Fruit fly (Drosophila melanogaster) whole organism, embryonic: ENCODE data around the gene Obp93a.
A peak's percentile ranks its signal among the peaks of the same experiment; 100 is the strongest.

Experiments used
- CG12071 ChIP-seq: fragments of 200-800 bp; sonication (Bioruptor generic); optimal IDR thresholded peaks from 3 replicates; lab custom pipeline; 2018; ENCODE audit warnings: missing biosample characterization, mild to moderate bottlenecking, missing genetic modification characterization
- CG12391 ChIP-seq: fragments of 200-800 bp; sonication (Bioruptor generic); optimal IDR thresholded peaks from 3 replicates; lab custom pipeline; 2018; ENCODE audit warnings: missing biosample characterization, mild to moderate bottlenecking, missing genetic modification characterization, moderate library complexity
- CG12942 ChIP-seq: fragments of 200-800 bp; sonication (Bioruptor generic); optimal IDR thresholded peaks from 3 replicates; lab custom pipeline; 2016; ENCODE audit warnings: missing biosample characterization, missing genetic modification characterization
- CG13287 ChIP-seq: fragments of 200-800 bp; sonication (Bioruptor generic); IDR thresholded peaks from 2 replicates; pipeline ENCODE4 v1.3.6; 2022; ENCODE audit warnings: missing biosample characterization, missing genetic modification characterization; ENCODE audit not compliant: partially characterized antibody
- CG13424 ChIP-seq: fragments of 200-800 bp; sonication (Bioruptor generic); optimal IDR thresholded peaks from 2 replicates; lab custom pipeline; 2019; ENCODE audit warnings: missing biosample characterization, mild to moderate bottlenecking, missing genetic modification characterization, moderate library complexity
- CG13894 ChIP-seq: fragments of 200-800 bp; sonication (Bioruptor generic); optimal IDR thresholded peaks from 3 replicates; lab custom pipeline; 2018; ENCODE audit warnings: missing biosample characterization, mild to moderate bottlenecking, missing genetic modification characterization, moderate library complexity
- CG14050 ChIP-seq: fragments of 200-800 bp; sonication (Bioruptor generic); IDR thresholded peaks from 3 replicates; pipeline ENCODE4 v1.3.6; 2022; ENCODE audit warnings: missing biosample characterization, missing genetic modification characterization
- CG14667 ChIP-seq: fragments of 200-800 bp; sonication (Bioruptor generic); IDR thresholded peaks from 2 replicates; pipeline ENCODE4 v1.3.6; 2022; ENCODE audit warnings: missing biosample characterization, missing genetic modification characterization
- CG15514 ChIP-seq: fragments of 200-800 bp; sonication (Bioruptor generic); optimal IDR thresholded peaks from 3 replicates; lab custom pipeline; 2017; ENCODE audit warnings: missing biosample characterization, missing genetic modification characterization, mild to moderate bottlenecking, moderate library complexity, missing genetic modification reagents
- CG17829 ChIP-seq: fragments of 200-800 bp; optimal IDR thresholded peaks from 2 replicates; lab custom pipeline; 2019; ENCODE audit warnings: missing biosample characterization, mild to moderate bottlenecking, missing genetic modification characterization, moderate library complexity
- CG17912 ChIP-seq: fragments of 200-800 bp; sonication (Bioruptor generic); optimal IDR thresholded peaks from 2 replicates; lab custom pipeline; 2018; ENCODE audit warnings: missing biosample characterization, mild to moderate bottlenecking, missing genetic modification characterization
- CG1792 ChIP-seq: fragments of 200-800 bp; sonication (Bioruptor generic); optimal IDR thresholded peaks from 2 replicates; lab custom pipeline; 2016; ENCODE audit warnings: missing biosample characterization, missing genetic modification characterization
- CG30020 ChIP-seq: fragments of 200-800 bp; optimal IDR thresholded peaks from 2 replicates; lab custom pipeline; 2019; ENCODE audit warnings: missing biosample characterization, mild to moderate bottlenecking, missing genetic modification characterization, moderate library complexity
- CG32532 ChIP-seq: fragments of 200-800 bp; sonication (Bioruptor generic); IDR thresholded peaks from 2 replicates; pipeline ENCODE4 v1.3.6; 2022; ENCODE audit warnings: missing biosample characterization, missing genetic modification characterization
- CG3726 ChIP-seq: fragments of 200-800 bp; sonication (Bioruptor generic); IDR thresholded peaks from 3 replicates; pipeline ENCODE4, ENCODE4 v1.3.6; 2022; ENCODE audit warnings: missing biosample characterization, missing genetic modification characterization
- CG6791 ChIP-seq: fragments of 200-800 bp; sonication (Bioruptor generic); IDR thresholded peaks from 3 replicates; pipeline ENCODE4 v1.3.6; 2022; ENCODE audit warnings: missing biosample characterization, missing genetic modification characterization; ENCODE audit not compliant: partially characterized antibody
- CG7839 ChIP-seq: fragments of 200-800 bp; sonication (Bioruptor generic); optimal IDR thresholded peaks from 3 replicates; lab custom pipeline; 2018; ENCODE audit warnings: missing biosample characterization, mild to moderate bottlenecking, missing genetic modification characterization, moderate library complexity
- CG8388 ChIP-seq: fragments of 200-800 bp; sonication (Bioruptor generic); optimal IDR thresholded peaks from 2 replicates; lab custom pipeline; 2019; ENCODE audit warnings: missing biosample characterization, mild to moderate bottlenecking, missing genetic modification characterization, moderate library complexity
- CG9727 ChIP-seq: fragments of 200-800 bp; sonication (Bioruptor generic); optimal IDR thresholded peaks from 3 replicates; lab custom pipeline; 2017; ENCODE audit warnings: missing biosample characterization, mild to moderate bottlenecking, missing genetic modification characterization
- CG9797 ChIP-seq: fragments of 200-800 bp; sonication (Bioruptor generic); optimal IDR thresholded peaks from 3 replicates; lab custom pipeline; 2018; ENCODE audit warnings: missing biosample characterization, mild to moderate bottlenecking, missing genetic modification characterization
- Ets65A ChIP-seq: fragments of 200-800 bp; sonication (Bioruptor generic); peaks from one replicate; lab custom pipeline; 2016; ENCODE audit warnings: missing biosample characterization, missing genetic modification characterization
- H15 ChIP-seq: fragments of 200-800 bp; sonication (Bioruptor generic); IDR thresholded peaks from 3 replicates; pipeline ENCODE4 v1.3.6; 2022; ENCODE audit warnings: missing biosample characterization, missing genetic modification characterization
- MBD-R2 ChIP-seq: fragments of 200-800 bp; sonication (Bioruptor generic); IDR thresholded peaks from 2 replicates; pipeline ENCODE4 v1.3.6; 2022; ENCODE audit warnings: missing biosample characterization, missing genetic modification characterization
- Mes4 ChIP-seq: fragments of 200-800 bp; sonication (Bioruptor generic); optimal IDR thresholded peaks from 2 replicates; lab custom pipeline; 2016; ENCODE audit warnings: missing biosample characterization, missing genetic modification characterization
- Myb ChIP-seq: fragments of 200-800 bp; sonication (Bioruptor generic); optimal IDR thresholded peaks from 2 replicates; lab custom pipeline; 2016; ENCODE audit warnings: missing biosample characterization, missing genetic modification characterization
- NK7.1 ChIP-seq: fragments of 200-800 bp; sonication (Bioruptor generic); optimal IDR thresholded peaks from 3 replicates; lab custom pipeline; 2016; ENCODE audit warnings: missing biosample characterization, missing genetic modification characterization
- NfI ChIP-seq: fragments of 200-800 bp; sonication (Bioruptor generic); optimal IDR thresholded peaks from 3 replicates; lab custom pipeline; 2018; ENCODE audit warnings: missing biosample characterization, mild to moderate bottlenecking, missing genetic modification characterization, moderate library complexity
- Scr ChIP-seq: fragments of 200-800 bp; sonication (Bioruptor generic); IDR thresholded peaks from 2 replicates; pipeline ENCODE4 v1.3.6; 2022; ENCODE audit warnings: missing biosample characterization, missing genetic modification characterization; ENCODE audit not compliant: partially characterized antibody
- Sin3A ChIP-seq: fragments of >200 bp; optimal IDR thresholded peaks from 2 replicates; lab custom pipeline; 2018
- Sox100B ChIP-seq: fragments of 200-800 bp; sonication (Bioruptor generic); optimal IDR thresholded peaks from 3 replicates; lab custom pipeline; 2018; ENCODE audit warnings: missing biosample characterization, mild to moderate bottlenecking, missing genetic modification characterization
- Sry-δ ChIP-seq: fragments of 200-800 bp; sonication (Bioruptor generic); optimal IDR thresholded peaks from 2 replicates; lab custom pipeline; 2016; ENCODE audit warnings: missing biosample characterization, missing genetic modification characterization
- ac ChIP-seq: fragments of 200-800 bp; sonication (Bioruptor generic); optimal IDR thresholded peaks from 3 replicates; lab custom pipeline; 2017; ENCODE audit warnings: missing biosample characterization, mild to moderate bottlenecking, missing genetic modification characterization
- ap ChIP-seq: fragments of 200-800 bp; sonication (Bioruptor generic); IDR thresholded peaks from 2 replicates; pipeline ENCODE4 v1.3.6; 2022; ENCODE audit warnings: missing biosample characterization, missing genetic modification characterization
- bbx ChIP-seq: fragments of 200-800 bp; sonication (Bioruptor generic); IDR thresholded peaks from 2 replicates; pipeline ENCODE4 v1.3.6; 2022; ENCODE audit warnings: missing biosample characterization, missing genetic modification characterization; ENCODE audit not compliant: partially characterized antibody
- chm ChIP-seq: fragments of 200-800 bp; sonication (Bioruptor generic); IDR thresholded peaks from 2 replicates; pipeline ENCODE4 v1.3.6; 2022; ENCODE audit warnings: missing biosample characterization, missing genetic modification characterization
- dan ChIP-seq: fragments of 200-800 bp; sonication (Bioruptor generic); IDR thresholded peaks from 2 replicates; pipeline ENCODE4 v1.3.6; 2022; ENCODE audit warnings: missing biosample characterization, missing genetic modification characterization
- grau ChIP-seq: fragments of 200-800 bp; optimal IDR thresholded peaks from 3 replicates; lab custom pipeline; 2019; ENCODE audit warnings: missing biosample characterization, mild to moderate bottlenecking, missing genetic modification characterization, moderate library complexity
- mam ChIP-seq: fragments of 200-800 bp; sonication (Bioruptor generic); optimal IDR thresholded peaks from 3 replicates; lab custom pipeline; 2016; ENCODE audit warnings: missing biosample characterization, missing genetic modification characterization
- pho ChIP-seq: fragments of 200-800 bp; sonication (Bioruptor generic); optimal IDR thresholded peaks from 2 replicates; lab custom pipeline; 2016; ENCODE audit warnings: missing biosample characterization, missing genetic modification characterization
- phol ChIP-seq: fragments of 200-800 bp; sonication (Bioruptor generic); optimal IDR thresholded peaks from 3 replicates; lab custom pipeline; 2018; ENCODE audit warnings: missing biosample characterization, mild to moderate bottlenecking, missing genetic modification characterization, moderate library complexity
- psq ChIP-seq: fragments of 200-800 bp; sonication (Bioruptor generic); optimal IDR thresholded peaks from 2 replicates; lab custom pipeline; 2017; ENCODE audit warnings: missing biosample characterization, missing genetic modification characterization
- pzg ChIP-seq: fragments of 200-800 bp; sonication (Bioruptor generic); optimal IDR thresholded peaks from 3 replicates; lab custom pipeline; 2018; ENCODE audit warnings: missing biosample characterization, mild to moderate bottlenecking, missing genetic modification characterization, moderate library complexity
- so ChIP-seq: fragments of 200-800 bp; sonication (Bioruptor generic); IDR thresholded peaks from 3 replicates; pipeline ENCODE4 v1.3.6; 2022; ENCODE audit warnings: missing biosample characterization, missing genetic modification characterization
- stwl ChIP-seq: fragments of 200-800 bp; sonication (Bioruptor generic); optimal IDR thresholded peaks from 3 replicates; lab custom pipeline; 2018; ENCODE audit warnings: missing biosample characterization, mild to moderate bottlenecking, missing genetic modification characterization, moderate library complexity
- tna ChIP-seq: fragments of 200-800 bp; sonication (Bioruptor generic); IDR thresholded peaks from 2 replicates; pipeline ENCODE4 v1.3.6; 2022; ENCODE audit warnings: missing biosample characterization, missing genetic modification characterization; ENCODE audit not compliant: partially characterized antibody
- trem ChIP-seq: fragments of 200-800 bp; optimal IDR thresholded peaks from 3 replicates; lab custom pipeline; 2019; ENCODE audit warnings: missing biosample characterization, mild to moderate bottlenecking, missing genetic modification characterization, moderate library complexity
- trh ChIP-seq: fragments of 200-800 bp; sonication (Bioruptor generic); optimal IDR thresholded peaks from 2 replicates; lab custom pipeline; 2016; ENCODE audit warnings: missing biosample characterization, missing genetic modification characterization
- tup ChIP-seq: fragments of 200-800 bp; sonication (Bioruptor generic); optimal IDR thresholded peaks from 2 replicates; lab custom pipeline; 2016; ENCODE audit warnings: missing biosample characterization, mild to moderate bottlenecking, missing genetic modification characterization, moderate library complexity
- twi ChIP-seq: fragments of 200-800 bp; optimal IDR thresholded peaks from 2 replicates; lab custom pipeline; 2019; ENCODE audit warnings: missing biosample characterization, mild to moderate bottlenecking, missing genetic modification characterization, moderate library complexity
- vnd ChIP-seq: fragments of 200-800 bp; sonication (Bioruptor generic); IDR thresholded peaks from 3 replicates; pipeline ENCODE4 v1.3.6; 2022; ENCODE audit warnings: missing biosample characterization, missing genetic modification characterization; ENCODE audit not compliant: partially characterized antibody
- vvl ChIP-seq: fragments of 200-800 bp; sonication (Bioruptor generic); IDR thresholded peaks from 2 replicates; pipeline ENCODE4 v1.3.6; 2022; ENCODE audit warnings: missing biosample characterization, missing genetic modification characterization
- z ChIP-seq: fragments of 200-800 bp; sonication (Bioruptor generic); IDR thresholded peaks from 3 replicates; pipeline ENCODE4 v1.3.6; 2022; ENCODE audit warnings: missing biosample characterization, missing genetic modification characterization

Obp93a gene

dm6 chr3R:21130050-21130449 is 533 bp upstream of the Obp93a start, which contains the start of gene Ice2 (continued):
- TF ChIP-seq CG8388 (GFP tag; lab: Kevin White, UChicago), result no peak
- TF ChIP-seq CG7839 (tag; lab: Kevin White, UChicago), result no peak
- TF ChIP-seq CG3726 (GFP tag; lab: Robert Waterston, UW), result no peak
- TF ChIP-seq vvl, result no peak
- TF ChIP-seq CG12942 (GFP tag; lab: Kevin White, UChicago), result no peak
- TF ChIP-seq pzg, result peak; percentile 61
- no peak for TF ChIP-seq dan (GFP tag; lab: Robert Waterston, UW)
- TF ChIP-seq H15 (GFP tag; lab: Robert Waterston, UW), result no peak
- no peak for TF ChIP-seq chm (GFP tag; lab: Robert Waterston, UW)
- TF ChIP-seq grau (tag; lab: Kevin White, UChicago), result no peak
- TF ChIP-seq NfI, result no peak
- TF ChIP-seq Sox100B (GFP tag; lab: Kevin White, UChicago), result no peak
- peak; percentile 41 for TF ChIP-seq phol (tag; lab: Kevin White, UChicago)
- TF ChIP-seq CG9797 (GFP tag; lab: Kevin White, UChicago), result peak; percentile 63
- TF ChIP-seq CG12071 (GFP tag; lab: Kevin White, UChicago), result no peak
- peak; percentile 57; the same call in 2 of the 3 replicates for TF ChIP-seq CG6791 (GFP tag; lab: Robert Waterston, UW)
- peak; percentile 92 for TF ChIP-seq CG15514
- TF ChIP-seq CG17829, result peak; percentile 45
- peak; percentile 38; the same call in 1 of the 2 replicates for TF ChIP-seq bbx (GFP tag; lab: Robert Waterston, UW)
- TF ChIP-seq CG13287 (GFP tag; lab: Robert Waterston, UW), result peak; percentile 66
- TF ChIP-seq CG1792 (GFP tag; lab: Kevin White, UChicago), result peak; percentile 42
- peak; percentile 96 for TF ChIP-seq Myb
- TF ChIP-seq vnd, result 0 out of 3 replicates have a peak, but pooled peaks have one; percentile 7
- TF ChIP-seq NK7.1 (GFP tag; lab: Kevin White, UChicago), result no peak
- TF ChIP-seq MBD-R2 (GFP tag; lab: Robert Waterston, UW), result peak; percentile 57
- no peak for TF ChIP-seq CG13894
- TF ChIP-seq trem (tag; lab: Kevin White, UChicago), result peak; percentile 46
- TF ChIP-seq CG9727 (GFP tag; lab: Kevin White, UChicago), result no peak
- peak; percentile 42 for TF ChIP-seq stwl
- no peak for TF ChIP-seq Ets65A (GFP tag; lab: Kevin White, UChicago)
- TF ChIP-seq CG13424 (tag; lab: Kevin White, UChicago), result peak; percentile 41
- no peak for TF ChIP-seq so (GFP tag; lab: Robert Waterston, UW)
- no peak for TF ChIP-seq mam (GFP tag; lab: Kevin White, UChicago)
- no peak for TF ChIP-seq twi (tag; lab: Kevin White, UChicago)
- no peak for TF ChIP-seq CG14667 (GFP tag; lab: Robert Waterston, UW)
- TF ChIP-seq ac (GFP tag; lab: Kevin White, UChicago), result no peak
- no peak for TF ChIP-seq Mes4 (GFP tag; lab: Kevin White, UChicago)
- TF ChIP-seq Scr, result peak; percentile 35
- TF ChIP-seq CG12391, result peak; percentile 9
- TF ChIP-seq CG32532 (GFP tag; lab: Robert Waterston, UW), result no peak
- no peak for TF ChIP-seq ap (GFP tag; lab: Robert Waterston, UW)
- no peak for TF ChIP-seq trh (GFP tag; lab: Kevin White, UChicago)
- no peak for TF ChIP-seq Sin3A (lab: Kevin White, UChicago)
- no peak for TF ChIP-seq CG17912 (GFP tag; lab: Kevin White, UChicago)
- TF ChIP-seq CG14050 (GFP tag; lab: Robert Waterston, UW), result no peak
- TF ChIP-seq psq (GFP tag; lab: Kevin White, UChicago), result no peak
- no peak for TF ChIP-seq tup (GFP tag; lab: Kevin White, UChicago)
- no peak for TF ChIP-seq tna (GFP tag; lab: Robert Waterston, UW)
- no peak for TF ChIP-seq pho (GFP tag; lab: Kevin White, UChicago)
- peak; percentile 49 for TF ChIP-seq Sry-δ (GFP tag; lab: Kevin White, UChicago)
- peak; percentile 38 for TF ChIP-seq CG30020 (tag; lab: Kevin White, UChicago)
- TF ChIP-seq z (GFP tag; lab: Robert Waterston, UW), result no peak
